Worm (Caenorhabditis elegans): ENCODE data around the gene T19H5.7.

T19H5.7 gene

DNA sequence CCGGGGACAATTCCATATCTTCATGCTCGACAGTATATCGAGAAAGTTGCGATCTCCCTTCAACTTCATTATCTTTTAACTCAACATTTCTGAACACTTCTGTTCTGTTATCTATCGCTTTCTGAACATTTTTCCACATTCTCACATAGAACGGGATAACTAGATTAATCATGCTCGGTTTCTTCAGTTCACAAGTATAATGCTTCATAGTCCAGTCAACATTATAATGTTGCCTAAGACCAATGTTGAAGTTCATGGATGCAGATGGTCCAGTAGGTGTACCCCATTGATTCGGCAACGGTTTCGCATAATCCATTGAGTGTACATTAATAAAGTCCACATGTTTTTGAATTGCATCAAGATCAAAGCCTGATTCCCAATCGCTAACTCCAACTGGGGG lies 41.1 kb downstream of the T19H5.7 start:
- no peak for TF ChIP-seq Y5F2A.4 (GFP tag; optimal IDR thresholded peaks at IDR 0.05)
- no peak for TF ChIP-seq daf-16 (GFP tag; optimal IDR thresholded peaks at IDR 0.05)
- TF ChIP-seq daf-16 (tag; optimal IDR thresholded peaks at IDR 0.05), result no peak
- TF ChIP-seq lim-7 (GFP tag; IDR thresholded peaks at IDR 0.05), result no peak
- TF ChIP-seq ceh-62 (tag; optimal IDR thresholded peaks at IDR 0.05), result no peak
- no peak for TF ChIP-seq ZK337.2 (GFP tag; IDR thresholded peaks at IDR 0.05)
- no peak for TF ChIP-seq lin-29 (GFP tag; IDR thresholded peaks at IDR 0.05)
- TF ChIP-seq pqm-1 (tag; optimal IDR thresholded peaks at IDR 0.05), result no peak
- TF ChIP-seq F10B5.3 (tag; optimal IDR thresholded peaks at IDR 0.05), result no peak
- no peak for TF ChIP-seq madf-9 (GFP tag; conservative IDR thresholded peaks at IDR 0.05)
- peak; percentile 3 for TF ChIP-seq aha-1 (tag)
- no peak for TF ChIP-seq D1046.2 (GFP tag; IDR thresholded peaks at IDR 0.05)
- TF ChIP-seq unc-62 (GFP tag; optimal IDR thresholded peaks at IDR 0.05 in 1 of 2), result peak in 1 of 2 experiments; percentile 91
- TF ChIP-seq unc-62 (tag; optimal IDR thresholded peaks at IDR 0.05), result no peak
- no peak for TF ChIP-seq F44E2.7 (GFP tag; IDR thresholded peaks at IDR 0.05)

DNA sequence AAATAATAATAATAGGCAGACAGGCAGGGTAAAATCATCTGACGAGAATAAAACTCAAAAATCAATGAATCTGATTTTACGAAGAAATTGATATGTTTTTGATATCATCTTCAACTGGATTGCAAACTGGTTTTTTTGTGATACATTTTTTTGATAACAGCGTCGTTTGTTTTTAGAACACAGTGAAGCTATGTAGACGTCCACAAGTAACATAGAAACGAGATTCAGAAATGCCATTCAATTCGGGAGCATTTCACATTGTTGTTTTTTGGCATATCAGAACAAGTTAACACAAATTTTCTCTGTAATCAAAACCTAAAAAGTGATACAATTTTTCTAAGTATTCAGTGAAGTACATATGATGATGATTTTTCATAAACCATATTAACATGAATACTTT lies 41.7 kb downstream of the T19H5.7 start, which contains the start of gene chil-13:
chil-13 (minus strand) TSS at position 101 of the 400 bp plus-strand sequence.
- TF ChIP-seq ceh-32 (tag; optimal IDR thresholded peaks at IDR 0.05; ENCODE audit: poor library complexity) (no peak), pqm-1 (tag; optimal IDR thresholded peaks at IDR 0.05) (no peak), F26F4.8 (GFP tag; conservative IDR thresholded peaks at IDR 0.05) (no peak), lir-3 (tag; optimal IDR thresholded peaks at IDR 0.05) (no peak), lin-39 (tag; optimal IDR thresholded peaks at IDR 0.05) (no peak), tra-1 (GFP tag; IDR thresholded peaks at IDR 0.05) (no peak), mxl-3 (GFP tag; optimal IDR thresholded peaks at IDR 0.05) (no peak), unc-130 (GFP tag; optimal IDR thresholded peaks at IDR 0.05) (no peak), nhr-11 (tag; optimal IDR thresholded peaks at IDR 0.05) (no peak), ceh-44 (GFP tag; IDR thresholded peaks at IDR 0.05) (no peak)

ce11 chrII:9436009-9436408 lies 43.9 kb downstream of the T19H5.7 start, which contains the start of gene kin-16:
Gene kin-16 (minus strand): TSS chrII:9436109.
- TF ChIP-seq daf-12 (tag; optimal IDR thresholded peaks at IDR 0.05), result no peak
- TF ChIP-seq ZK546.5 (tag; optimal IDR thresholded peaks at IDR 0.05), result no peak
- no peak for TF ChIP-seq cey-2 (tag; optimal IDR thresholded peaks at IDR 0.05; ENCODE audit: borderline replicate concordance, insufficient read depth)
- TF ChIP-seq mdt-29 (GFP tag; IDR thresholded peaks at IDR 0.05), result no peak
- TF ChIP-seq R02D3.7 (tag; optimal IDR thresholded peaks at IDR 0.05), result no peak
- TF ChIP-seq hif-1 (tag; optimal IDR thresholded peaks at IDR 0.05), result no peak
- no peak for TF ChIP-seq fkh-10 (GFP tag; optimal IDR thresholded peaks at IDR 0.05)
- TF ChIP-seq lim-7 (GFP tag; IDR thresholded peaks at IDR 0.05), result no peak

ce11 chrII:9433609-9434008 lies 46.3 kb downstream of the T19H5.7 start, which contains the start of gene kin-15:
Gene kin-15 (minus strand): TSS chrII:9433709.
- no peak for TF ChIP-seq set-16 (GFP tag; IDR thresholded peaks at IDR 0.05)
- TF ChIP-seq nhr-48 (tag; optimal IDR thresholded peaks at IDR 0.05), result no peak
- no peak for TF ChIP-seq mxl-3 (GFP tag; optimal IDR thresholded peaks at IDR 0.05)
- no peak for TF ChIP-seq ceh-28 (tag; optimal IDR thresholded peaks at IDR 0.05)
- no peak for TF ChIP-seq hlh-11 (tag; optimal IDR thresholded peaks at IDR 0.05)
- TF ChIP-seq nhr-76 (tag; optimal IDR thresholded peaks at IDR 0.05), result no peak
- TF ChIP-seq mes-2 (tag; optimal IDR thresholded peaks at IDR 0.05; ENCODE audit: poor library complexity, severe bottlenecking), result no peak
- no peak for TF ChIP-seq T20F7.1 (GFP tag; optimal IDR thresholded peaks at IDR 0.05)
- no peak for TF ChIP-seq spr-3 (GFP tag; optimal IDR thresholded peaks at IDR 0.05)
- no peak for TF ChIP-seq spr-1 (tag; optimal IDR thresholded peaks at IDR 0.05)
- no peak for TF ChIP-seq ztf-11 (tag; optimal IDR thresholded peaks at IDR 0.05)
- no peak for TF ChIP-seq daf-8 (GFP tag; IDR thresholded peaks at IDR 0.05)
- no peak for TF ChIP-seq ceh-20 (GFP tag; IDR thresholded peaks at IDR 0.05)
- no peak for TF ChIP-seq pqm-1 (tag; optimal IDR thresholded peaks at IDR 0.05)
- TF ChIP-seq T26A8.4 (GFP tag; IDR thresholded peaks at IDR 0.05), result no peak
